Fruit fly (Drosophila melanogaster): ENCODE measurements around the gene Cyp12e1.

Cyp12e1 gene

DNA sequence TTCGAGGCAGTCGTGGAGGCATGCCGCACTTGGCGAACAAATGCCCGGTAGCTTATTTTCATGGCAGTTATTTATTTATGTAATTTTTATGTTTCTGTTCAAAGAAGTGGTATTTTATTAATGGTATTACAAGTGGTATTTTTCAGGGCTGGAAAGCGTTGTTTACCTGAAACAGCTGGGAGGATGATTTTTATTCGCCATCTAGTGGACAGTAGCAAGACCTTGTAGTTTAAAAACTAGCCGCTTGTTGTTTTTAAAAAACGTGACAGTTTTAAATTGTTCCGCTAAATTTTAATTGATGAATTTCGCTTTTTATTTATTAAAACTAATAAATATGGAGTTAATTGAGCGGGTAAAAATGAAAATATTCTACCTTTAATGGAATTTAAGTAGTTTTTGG, 18.7 kb upstream of the Cyp12e1 start, which contains the start of gene CG6345 (continued):
- peak; percentile 69 for TF ChIP-seq mam (GFP tag; optimal IDR thresholded peaks at IDR 0.05)
- TF ChIP-seq Dp (GFP tag; optimal IDR thresholded peaks at IDR 0.05) = peak; percentile 81
- peak; percentile 82 for TF ChIP-seq NFAT (GFP tag; IDR thresholded peaks at IDR 0.05)
- peak; percentile 93 for TF ChIP-seq Fer1 (GFP tag; optimal IDR thresholded peaks at IDR 0.05)
- no peak for TF ChIP-seq CG15073 (GFP tag; optimal IDR thresholded peaks at IDR 0.05)
- peak; percentile 73 for TF ChIP-seq tgo (GFP tag; IDR thresholded peaks at IDR 0.05)
- TF ChIP-seq ssp (GFP tag; IDR thresholded peaks at IDR 0.05) = no peak
- no peak for TF ChIP-seq Dfd (GFP tag; optimal IDR thresholded peaks at IDR 0.05)
- no peak for TF ChIP-seq CG6175 (GFP tag; IDR thresholded peaks at IDR 0.05)
- peak; percentile 49 for TF ChIP-seq ERR (GFP tag; optimal IDR thresholded peaks at IDR 0.05)
- peak; percentile 89 for TF ChIP-seq zen (tag; optimal IDR thresholded peaks at IDR 0.05)
- TF ChIP-seq grau (tag; optimal IDR thresholded peaks at IDR 0.05) = peak; percentile 77
- no peak for TF ChIP-seq CG2889 (GFP tag; IDR thresholded peaks at IDR 0.05)
- peak; percentile 89 for TF ChIP-seq btn (GFP tag; optimal IDR thresholded peaks at IDR 0.05)
- TF ChIP-seq CG12299 (tag; optimal IDR thresholded peaks at IDR 0.05) = peak; percentile 68
- peak; percentile 43 for TF ChIP-seq Ets97D (GFP tag; optimal IDR thresholded peaks at IDR 0.05)
- TF ChIP-seq wdn (GFP tag; IDR thresholded peaks at IDR 0.05) = no peak
- TF ChIP-seq CG12391 (tag; optimal IDR thresholded peaks at IDR 0.05) = peak; percentile 79
- peak; percentile 70 for TF ChIP-seq bab2 (GFP tag; optimal IDR thresholded peaks at IDR 0.05)
- TF ChIP-seq Lim3 (GFP tag; IDR thresholded peaks at IDR 0.05) = no peak
- TF ChIP-seq lmd (GFP tag; IDR thresholded peaks at IDR 0.05) = peak; percentile 80
- TF ChIP-seq Ssrp (tag; optimal IDR thresholded peaks at IDR 0.05) = peak; percentile 54
- peak; percentile 84 for TF ChIP-seq CG10267 (tag; optimal IDR thresholded peaks at IDR 0.05)
- TF ChIP-seq CG16813 (GFP tag; IDR thresholded peaks at IDR 0.05; ENCODE audit: partially characterized antibody) = no peak
- TF ChIP-seq corto (GFP tag; optimal IDR thresholded peaks at IDR 0.05) = no peak
- 0 out of 2 replicates have a peak, but pooled peaks have one; percentile 13 for TF ChIP-seq Scr (GFP tag; IDR thresholded peaks at IDR 0.05; ENCODE audit: partially characterized antibody)
- peak; percentile 67 for TF ChIP-seq CG11398 (GFP tag; optimal IDR thresholded peaks at IDR 0.05)
- TF ChIP-seq scrt (GFP tag; optimal IDR thresholded peaks at IDR 0.05) = peak; percentile 75
- TF ChIP-seq CG7963 (GFP tag; IDR thresholded peaks at IDR 0.05; ENCODE audit: partially characterized antibody) = no peak
- TF ChIP-seq wek (GFP tag; optimal IDR thresholded peaks at IDR 0.05) = peak; percentile 85
- TF ChIP-seq unpg (GFP tag; optimal IDR thresholded peaks at IDR 0.05) = peak; percentile 83
- peak; percentile 89 for TF ChIP-seq Hsf (GFP tag; optimal IDR thresholded peaks at IDR 0.05)
- TF ChIP-seq BtbVII (GFP tag; optimal IDR thresholded peaks at IDR 0.05) = peak; percentile 88
- TF ChIP-seq nom (GFP tag; optimal IDR thresholded peaks at IDR 0.05) = peak; percentile 53
- TF ChIP-seq gro (GFP tag; optimal IDR thresholded peaks at IDR 0.05) = peak; percentile 74
- peak; percentile 85 for TF ChIP-seq CG13775 (GFP tag; optimal IDR thresholded peaks at IDR 0.05)
- TF ChIP-seq sr (GFP tag; IDR thresholded peaks at IDR 0.05) = peak; percentile 73; the same call in 2 of the 3 replicates
- peak; percentile 75 for TF ChIP-seq CrebB (tag; optimal IDR thresholded peaks at IDR 0.05)
- peak; percentile 62 for TF ChIP-seq CG8281 (tag; optimal IDR thresholded peaks at IDR 0.05)
- TF ChIP-seq CG9727 (GFP tag; optimal IDR thresholded peaks at IDR 0.05) = peak; percentile 88
- TF ChIP-seq dm (GFP tag; optimal IDR thresholded peaks at IDR 0.05) = peak; percentile 76
- TF ChIP-seq CG4820 (GFP tag; optimal IDR thresholded peaks at IDR 0.05) = peak; percentile 88
- TF ChIP-seq Nf-YC (tag; optimal IDR thresholded peaks at IDR 0.05) = peak; percentile 81
- peak; percentile 92 for TF ChIP-seq caup (GFP tag; optimal IDR thresholded peaks at IDR 0.05; ENCODE audit: severe bottlenecking)
- peak; percentile 92 for TF ChIP-seq CG32532 (GFP tag; IDR thresholded peaks at IDR 0.05)
- peak; percentile 50 for TF ChIP-seq Elba2 (GFP tag; optimal IDR thresholded peaks at IDR 0.05)
- TF ChIP-seq CG15479 (GFP tag; optimal IDR thresholded peaks at IDR 0.05) = no peak
- TF ChIP-seq CG3407 (GFP tag; optimal IDR thresholded peaks at IDR 0.05) = peak; percentile 80
- TF ChIP-seq Stat92E (GFP tag; optimal IDR thresholded peaks at IDR 0.05) = peak in 1 of 3 experiments; percentile 36
- TF ChIP-seq D19B (GFP tag; optimal IDR thresholded peaks at IDR 0.05) = peak; percentile 63

All from whole organism, embryonic.